Worm (Caenorhabditis elegans) whole organism, L1 larva: ENCODE results near the gene nep-2.

Source experiments
- C16A3.4 ChIP-seq: fragments of 150-350 bp; optimal IDR thresholded peaks from 2 replicates; lab custom pipeline; 2014; ENCODE audit warnings: missing biosample characterization, missing genetic modification characterization
- C34B4.2 ChIP-seq: sonication (generic microtip); optimal IDR thresholded peaks from 2 replicates; lab custom pipeline; 2017; ENCODE audit warnings: mild to moderate bottlenecking, missing genetic modification characterization, missing compliant biosample characterization
- ama-1 ChIP-seq: fragments of 150-350 bp; optimal IDR thresholded peaks from 2 replicates; lab custom pipeline; 2014
- ceh-63 ChIP-seq: fragments of 200-800 bp; sonication (Bioruptor generic); optimal IDR thresholded peaks from 2 replicates; lab custom pipeline; 2018; ENCODE audit warnings: mild to moderate bottlenecking, missing genetic modification characterization, missing compliant biosample characterization
- ceh-8 ChIP-seq: fragments of 200-800 bp; sonication (Bioruptor generic); optimal IDR thresholded peaks from 2 replicates; lab custom pipeline; 2018; ENCODE audit warnings: mild to moderate bottlenecking, missing genetic modification characterization, moderate library complexity, missing compliant biosample characterization
- ceh-82 ChIP-seq, 3 experiments: fragments of 150-350 bp in 1 of 3; sonication (generic microtip) in 2 of 3; optimal IDR thresholded peaks; 2 replicates each; lab custom pipeline; 2014 to 2017; ENCODE audit warnings: missing biosample characterization in 3 of 3, missing genetic modification characterization in 3 of 3
- ceh-88 ChIP-seq: fragments of 200-800 bp; sonication (Bioruptor generic); IDR thresholded peaks from 2 replicates; pipeline ENCODE4 v1.3.6; 2022; ENCODE audit warnings: missing genetic modification characterization, missing compliant biosample characterization
- ces-1 ChIP-seq: fragments of 150-350 bp; optimal IDR thresholded peaks from 2 replicates; lab custom pipeline; 2014; ENCODE audit warnings: missing biosample characterization, missing genetic modification reagents, missing genetic modification characterization
- efl-1 ChIP-seq, 4 experiments: fragments of 150-350 bp; optimal IDR thresholded peaks in 3 of 4; peaks in 1 of 4; 1 replicate in 1 of 4; 2 replicates in 3 of 4; lab custom pipeline; 2014; ENCODE audit warnings: missing biosample characterization in 2 of 4, missing genetic modification characterization in 2 of 4, missing genetic modification reagents in 2 of 4
- egl-27 ChIP-seq, 2 experiments: fragments of 150-350 bp in 1 of 2; sonication (generic microtip); optimal IDR thresholded peaks; 3 replicates each; lab custom pipeline; 2017 to 2018; ENCODE audit warnings: missing biosample characterization in 2 of 2, missing genetic modification characterization in 2 of 2, missing genetic modification reagents in 2 of 2
- elt-3 ChIP-seq, 6 experiments: fragments of 150-350 bp in 1 of 6; sonication (generic microtip); optimal IDR thresholded peaks; 2 replicates each; lab custom pipeline; 2017 to 2018; ENCODE audit warnings: missing biosample characterization in 6 of 6, missing genetic modification characterization in 6 of 6, inconsistent platforms in 1 of 6
- fkh-4 ChIP-seq: sonication (generic microtip); optimal IDR thresholded peaks from 2 replicates; lab custom pipeline; 2016; ENCODE audit warnings: missing compliant biosample characterization, missing genetic modification characterization, borderline replicate concordance
- fkh-8 ChIP-seq: sonication (generic microtip); optimal IDR thresholded peaks from 2 replicates; lab custom pipeline; 2016; ENCODE audit warnings: mild to moderate bottlenecking, missing genetic modification characterization, missing compliant biosample characterization
- hlh-17 ChIP-seq: fragments of 200-800 bp; sonication (Bioruptor generic); optimal IDR thresholded peaks from 2 replicates; lab custom pipeline; 2018; ENCODE audit warnings: missing genetic modification characterization, mild to moderate bottlenecking, missing compliant biosample characterization, moderate library complexity, borderline replicate concordance
- irx-1 ChIP-seq: sonication (generic microtip); optimal IDR thresholded peaks from 2 replicates; lab custom pipeline; 2016; ENCODE audit warnings: missing genetic modification characterization, missing compliant biosample characterization
- isw-1 ChIP-seq: fragments of 200-800 bp; sonication (Bioruptor generic); IDR thresholded peaks from 2 replicates; pipeline ENCODE4 v1.3.6; 2022; ENCODE audit warnings: missing genetic modification characterization, missing compliant biosample characterization
- lin-14 ChIP-seq: fragments of 200-800 bp; sonication (Bioruptor generic); optimal IDR thresholded peaks from 2 replicates; lab custom pipeline; 2018; ENCODE audit warnings: mild to moderate bottlenecking, missing genetic modification characterization, moderate library complexity, missing compliant biosample characterization
- lin-15B ChIP-seq: fragments of 150-350 bp; sonication (generic microtip); optimal IDR thresholded peaks from 3 replicates; lab custom pipeline; 2014; ENCODE audit warnings: missing biosample characterization, missing genetic modification characterization
- lin-39 ChIP-seq: fragments of 150-350 bp; optimal IDR thresholded peaks from 2 replicates; lab custom pipeline; 2014; ENCODE audit warnings: missing biosample characterization, missing genetic modification reagents, missing genetic modification characterization
- lsy-2 ChIP-seq, 2 experiments: fragments of 150-350 bp; optimal IDR thresholded peaks; 2 replicates each; lab custom pipeline; 2014; ENCODE audit warnings: missing biosample characterization in 2 of 2, missing genetic modification characterization in 2 of 2
- mep-1 ChIP-seq: fragments of 150-350 bp; optimal IDR thresholded peaks from 2 replicates; lab custom pipeline; 2014; ENCODE audit warnings: missing biosample characterization, missing genetic modification characterization
- nhr-11 ChIP-seq: fragments of 150-350 bp; optimal IDR thresholded peaks from 2 replicates; lab custom pipeline; 2014; ENCODE audit warnings: missing biosample characterization, missing genetic modification characterization
- nhr-237 ChIP-seq: fragments of 150-350 bp; optimal IDR thresholded peaks from 2 replicates; lab custom pipeline; 2014; ENCODE audit warnings: missing biosample characterization, missing genetic modification characterization
- nhr-28 ChIP-seq: fragments of 150-350 bp; optimal IDR thresholded peaks from 2 replicates; lab custom pipeline; 2014; ENCODE audit warnings: missing biosample characterization, missing genetic modification characterization
- nhr-47 ChIP-seq: sonication (generic microtip); optimal IDR thresholded peaks from 2 replicates; lab custom pipeline; 2016; ENCODE audit warnings: mild to moderate bottlenecking, missing genetic modification characterization, moderate library complexity, missing compliant biosample characterization
- nhr-85 ChIP-seq: sonication (generic microtip); peaks from one replicate; lab custom pipeline; 2016; ENCODE audit warnings: missing genetic modification characterization, inconsistent platforms, missing compliant biosample characterization
- pag-3 ChIP-seq: sonication (generic microtip); optimal IDR thresholded peaks from 2 replicates; lab custom pipeline; 2017; ENCODE audit warnings: missing genetic modification characterization, mild to moderate bottlenecking, missing compliant biosample characterization, antibody characterized with exemption, borderline replicate concordance; ENCODE audit not compliant: insufficient read depth
- pqm-1 ChIP-seq: sonication (generic microtip); optimal IDR thresholded peaks from 3 replicates; lab custom pipeline; 2017; ENCODE audit warnings: missing biosample characterization, missing genetic modification characterization
- rnt-1 ChIP-seq: sonication (generic microtip); optimal IDR thresholded peaks from 2 replicates; lab custom pipeline; 2016; ENCODE audit warnings: mild to moderate bottlenecking, missing genetic modification characterization, moderate library complexity, missing compliant biosample characterization
- snpc-4 ChIP-seq: fragments of 150-350 bp; optimal IDR thresholded peaks from 2 replicates; lab custom pipeline; 2014; ENCODE audit warnings: missing biosample characterization, missing genetic modification characterization
- sox-4 ChIP-seq: sonication (generic microtip); optimal IDR thresholded peaks from 2 replicates; lab custom pipeline; 2016; ENCODE audit warnings: missing genetic modification characterization, missing compliant biosample characterization
- sptf-1 ChIP-seq: fragments of 150-350 bp; optimal IDR thresholded peaks from 2 replicates; lab custom pipeline; 2014; ENCODE audit warnings: missing biosample characterization, missing genetic modification characterization
- swsn-7 ChIP-seq: sonication (generic microtip); optimal IDR thresholded peaks from 2 replicates; lab custom pipeline; 2016; ENCODE audit warnings: missing genetic modification characterization, missing compliant biosample characterization
- unc-62 ChIP-seq: fragments of 150-350 bp; optimal IDR thresholded peaks from 2 replicates; lab custom pipeline; 2014; ENCODE audit warnings: missing biosample characterization, missing genetic modification reagents, missing genetic modification characterization
- unc-86 ChIP-seq: sonication (generic microtip); optimal IDR thresholded peaks from 2 replicates; lab custom pipeline; 2016; ENCODE audit warnings: missing genetic modification characterization, missing compliant biosample characterization
- unc-98 ChIP-seq: fragments of 200-800 bp; sonication (Bioruptor generic); IDR thresholded peaks from 2 replicates; pipeline ENCODE4 v1.3.6; 2022; ENCODE audit warnings: missing genetic modification characterization, missing compliant biosample characterization
- xbp-1 ChIP-seq: sonication (generic microtip); optimal IDR thresholded peaks from 2 replicates; lab custom pipeline; 2016; ENCODE audit warnings: missing genetic modification characterization, missing compliant biosample characterization
- zag-1 ChIP-seq: fragments of 150-350 bp; optimal IDR thresholded peaks from 2 replicates; lab custom pipeline; 2014; ENCODE audit warnings: missing biosample characterization, missing genetic modification characterization
- zip-4 ChIP-seq: fragments of 200-800 bp; sonication (Bioruptor generic); optimal IDR thresholded peaks from 2 replicates; lab custom pipeline; 2018; ENCODE audit warnings: mild to moderate bottlenecking, missing genetic modification characterization, moderate library complexity, missing compliant biosample characterization
- ztf-11 ChIP-seq, 2 experiments: sonication (generic microtip); optimal IDR thresholded peaks; 2 replicates each; lab custom pipeline; 2016 to 2017; ENCODE audit warnings: missing genetic modification characterization in 2 of 2, missing biosample characterization in 1 of 2, missing compliant biosample characterization in 1 of 2

Gene nep-2

DNA sequence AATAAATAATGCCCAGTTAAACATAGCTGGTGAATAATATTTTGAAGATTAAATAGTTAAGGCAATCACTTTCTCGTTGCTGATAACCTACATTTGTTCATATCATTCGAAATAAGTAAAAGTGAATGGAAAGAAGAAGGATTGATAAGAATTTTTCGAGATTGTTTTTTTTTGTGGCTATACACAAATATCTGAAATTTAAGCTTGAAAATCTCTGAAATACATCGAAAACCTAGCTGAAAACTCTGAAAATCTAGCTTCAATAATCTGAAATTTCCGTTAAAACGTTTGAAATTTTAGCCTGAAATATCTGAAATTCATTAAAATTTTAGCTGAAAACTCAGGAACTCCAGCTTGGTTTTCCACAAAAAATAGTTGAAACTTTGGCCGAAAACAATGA lies 14.1 kb upstream of the nep-2 start, which contains the start of gene T05A8.6:
Gene T05A8.6, minus strand, starts transcription at position 101 of the 400 bp plus-strand sequence.
- no peak for TF ChIP-seq ceh-88 (GFP tag; lab: Robert Waterston, UW)
- no peak for TF ChIP-seq pag-3
- no peak for TF ChIP-seq nhr-28 (tag; lab: Kevin White, UChicago)
- TF ChIP-seq hlh-17 (GFP tag; lab: Kevin White, UChicago), result no peak
- no peak for TF ChIP-seq fkh-4 (tag; lab: Kevin White, UChicago)
- no peak for TF ChIP-seq mep-1 (tag; lab: Kevin White, UChicago)
- TF ChIP-seq nhr-237 (tag; lab: Kevin White, UChicago), result no peak
- TF ChIP-seq C34B4.2, result no peak
- no peak for TF ChIP-seq unc-98 (GFP tag; lab: Robert Waterston, UW)
- no peak for TF ChIP-seq zag-1 (tag; lab: Kevin White, UChicago)
- no peak for TF ChIP-seq xbp-1 (tag; lab: Kevin White, UChicago)
- no peak for TF ChIP-seq lin-14 (GFP tag; lab: Kevin White, UChicago)
- no peak for TF ChIP-seq ceh-82 (tag; optimal IDR thresholded peaks at IDR 0.05; lab: Kevin White, UChicago)
- TF ChIP-seq egl-27 (tag; optimal IDR thresholded peaks at IDR 0.05; lab: Kevin White, UChicago), result no peak
- no peak for TF ChIP-seq sox-4 (tag; lab: Kevin White, UChicago)
- TF ChIP-seq lin-15B (tag; lab: Kevin White, UChicago), result no peak
- TF ChIP-seq irx-1 (tag; lab: Kevin White, UChicago), result no peak
- TF ChIP-seq nhr-85 (tag; lab: Kevin White, UChicago), result no peak

DNA sequence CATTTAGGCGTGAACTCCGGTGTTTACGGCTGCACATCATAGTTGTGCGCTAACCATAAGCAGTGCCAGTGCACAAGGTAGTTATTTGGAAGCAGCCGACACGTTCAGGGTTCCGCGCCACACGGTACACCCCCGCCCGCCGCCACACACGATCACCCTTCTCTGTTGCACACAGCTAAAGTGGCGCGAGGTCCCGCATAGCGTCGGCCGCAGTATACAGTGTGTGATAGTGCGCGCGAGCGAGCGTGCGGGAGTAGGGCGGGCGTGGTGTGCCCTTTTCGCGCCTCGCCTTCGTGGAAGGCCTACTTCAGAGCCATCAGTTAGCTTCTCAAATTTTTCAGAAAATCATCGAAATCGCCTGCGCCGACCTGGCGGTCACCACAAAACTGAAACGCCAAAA lies 11.4 kb upstream of the nep-2 start:
- TF ChIP-seq efl-1 (optimal IDR thresholded peaks at IDR 0.05; lab: Kevin White, UChicago) (no peak), efl-1 (GFP tag; optimal IDR thresholded peaks at IDR 0.05 in 1 of 2; lab: Kevin White, UChicago) (peak in 1 of 2 experiments; percentile 68), ama-1 (no peak)

DNA sequence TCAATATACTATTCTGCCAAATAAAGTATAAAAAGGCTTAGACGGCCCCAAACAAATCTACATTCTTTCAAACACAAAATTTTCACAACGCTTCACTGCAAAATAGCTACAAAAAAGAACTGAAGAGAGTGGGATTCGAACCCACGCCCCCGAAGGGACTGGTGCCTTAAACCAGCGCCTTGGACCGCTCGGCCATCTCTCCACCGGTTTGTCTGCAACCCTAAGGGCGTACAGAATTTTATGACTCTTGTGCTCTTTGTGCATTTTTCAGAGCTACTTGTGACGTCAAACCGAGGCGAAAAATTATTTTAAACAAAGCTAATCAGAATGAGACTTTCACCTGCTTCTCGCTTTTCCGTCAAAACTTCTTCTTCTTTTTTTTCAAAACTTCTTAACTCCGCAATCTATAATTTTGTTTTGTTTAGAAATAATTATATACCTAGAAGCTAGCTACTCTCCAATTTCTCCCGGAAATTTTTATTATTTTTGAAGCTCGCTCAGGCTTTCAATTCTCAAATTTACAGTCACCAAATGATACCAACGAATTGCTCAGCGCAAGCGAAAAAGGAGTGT lies 10.7 kb upstream of the nep-2 start, which contains the start of gene T05A8.8:
Gene T05A8.8, plus strand, starts transcription at position 523 of the 573 bp plus-strand sequence.
- no peak for TF ChIP-seq efl-1 (optimal IDR thresholded peaks at IDR 0.05; lab: Kevin White, UChicago)
- TF ChIP-seq efl-1 (GFP tag; optimal IDR thresholded peaks at IDR 0.05 in 1 of 2; lab: Kevin White, UChicago), result peak in 1 of 2 experiments; percentile 60
- TF ChIP-seq ceh-8 (GFP tag; lab: Kevin White, UChicago), result no peak

DNA sequence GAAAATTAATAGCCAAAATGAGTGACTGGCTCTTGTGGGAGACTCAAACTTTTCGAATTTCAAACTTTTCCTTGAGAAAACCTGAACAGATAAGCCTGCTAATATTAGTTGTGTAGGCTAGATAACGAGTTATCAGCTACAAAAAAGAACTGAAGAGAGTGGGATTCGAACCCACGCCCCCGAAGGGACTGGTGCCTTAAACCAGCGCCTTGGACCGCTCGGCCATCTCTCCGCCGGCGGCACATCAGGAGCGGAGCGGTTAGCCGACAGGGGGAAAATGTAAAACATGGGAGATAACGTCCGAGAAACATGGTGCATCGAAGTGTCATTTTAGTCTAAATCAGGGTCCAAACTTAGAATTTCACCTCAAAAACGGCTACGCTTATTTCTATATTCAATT lies 10.1 kb upstream of the nep-2 start:
- no peak for TF ChIP-seq efl-1 (optimal IDR thresholded peaks at IDR 0.05; lab: Kevin White, UChicago)
- peak in 1 of 2 experiments; percentile 24 for TF ChIP-seq efl-1 (GFP tag; optimal IDR thresholded peaks at IDR 0.05 in 1 of 2; lab: Kevin White, UChicago)
- no peak for TF ChIP-seq lin-39 (tag; lab: Kevin White, UChicago)
- peak; percentile 0 for TF ChIP-seq rnt-1 (tag; lab: Kevin White, UChicago)
- no peak for TF ChIP-seq ces-1
- TF ChIP-seq nhr-85 (tag; lab: Kevin White, UChicago), result no peak
- no peak for TF ChIP-seq unc-62 (GFP tag; lab: Kevin White, UChicago)

DNA sequence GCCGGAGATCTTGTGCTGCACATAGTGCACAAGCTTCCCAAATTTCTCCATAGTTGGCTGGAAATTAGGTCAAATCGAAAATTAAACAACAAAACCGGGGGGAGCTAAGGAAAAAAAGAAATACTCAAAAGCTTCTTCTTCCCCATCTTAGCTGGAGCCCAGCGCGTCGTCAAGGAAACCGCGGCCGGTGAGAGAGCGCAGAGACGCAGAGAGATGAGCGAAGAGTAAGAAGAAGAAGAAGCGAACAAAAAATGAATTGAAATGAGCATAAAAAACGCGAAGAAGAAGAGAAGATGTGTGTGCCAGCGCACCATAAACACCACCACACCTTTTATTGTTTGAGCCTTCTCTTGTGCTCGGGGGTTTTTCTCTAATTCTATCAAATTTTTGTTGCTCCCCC lies 9.6 kb upstream of the nep-2 start, which contains the start of gene wdr-31:
Gene wdr-31, minus strand, starts transcription at position 101 of the 400 bp plus-strand sequence.
- TF ChIP-seq fkh-8 (tag; lab: Kevin White, UChicago) (peak; percentile 39), pqm-1 (tag; lab: Kevin White, UChicago) (no peak)

DNA sequence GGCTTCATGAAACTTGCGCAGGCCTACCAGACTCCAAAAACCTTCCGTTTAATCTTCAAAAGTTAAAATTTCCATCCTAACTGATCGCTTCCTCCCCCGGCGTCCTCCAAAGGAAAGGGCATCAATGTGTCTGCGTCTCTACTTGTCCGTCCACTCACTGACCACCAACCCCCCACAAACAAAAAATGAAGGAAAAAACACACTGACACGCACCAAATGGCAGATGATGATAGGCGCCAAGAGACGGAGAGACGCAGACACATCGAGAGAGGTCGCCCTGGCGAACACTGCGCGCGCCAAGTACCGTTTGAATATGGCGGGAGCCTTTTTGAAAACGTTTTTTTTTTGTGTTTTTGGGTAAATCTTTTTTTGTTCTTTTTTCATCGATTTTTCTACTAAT lies 9.2 kb upstream of the nep-2 start:
- no peak for TF ChIP-seq pag-3
- no peak for TF ChIP-seq unc-86 (tag; lab: Kevin White, UChicago)
- no peak for TF ChIP-seq sptf-1
- peak; percentile 19 for TF ChIP-seq nhr-47 (tag; lab: Kevin White, UChicago)
- TF ChIP-seq C16A3.4, result no peak
- TF ChIP-seq zip-4 (GFP tag; lab: Kevin White, UChicago), result no peak
- peak; percentile 40 to 44 for TF ChIP-seq efl-1 (optimal IDR thresholded peaks at IDR 0.05; lab: Kevin White, UChicago)
- TF ChIP-seq efl-1 (GFP tag; optimal IDR thresholded peaks at IDR 0.05 in 1 of 2; lab: Kevin White, UChicago), result peak; percentile 0 to 93
- TF ChIP-seq ztf-11 (tag; optimal IDR thresholded peaks at IDR 0.05; lab: Kevin White, UChicago), result no peak
- TF ChIP-seq swsn-7 (tag; lab: Kevin White, UChicago), result peak; percentile 7
- TF ChIP-seq lsy-2 (tag; optimal IDR thresholded peaks at IDR 0.05; lab: Kevin White, UChicago), result peak in 1 of 2 experiments; percentile 38
- TF ChIP-seq isw-1, result no peak
- TF ChIP-seq ceh-63 (GFP tag; lab: Kevin White, UChicago), result no peak
- no peak for TF ChIP-seq lin-39 (tag; lab: Kevin White, UChicago)
- TF ChIP-seq fkh-4 (tag; lab: Kevin White, UChicago), result no peak
- no peak for TF ChIP-seq snpc-4
- TF ChIP-seq zag-1 (tag; lab: Kevin White, UChicago), result no peak
- no peak for TF ChIP-seq nhr-11 (tag; lab: Kevin White, UChicago)
- TF ChIP-seq elt-3 (tag; optimal IDR thresholded peaks at IDR 0.05; lab: Kevin White, UChicago), result no peak
